Worm (Caenorhabditis elegans): ENCODE measurements around the gene droe-8.

DNA sequence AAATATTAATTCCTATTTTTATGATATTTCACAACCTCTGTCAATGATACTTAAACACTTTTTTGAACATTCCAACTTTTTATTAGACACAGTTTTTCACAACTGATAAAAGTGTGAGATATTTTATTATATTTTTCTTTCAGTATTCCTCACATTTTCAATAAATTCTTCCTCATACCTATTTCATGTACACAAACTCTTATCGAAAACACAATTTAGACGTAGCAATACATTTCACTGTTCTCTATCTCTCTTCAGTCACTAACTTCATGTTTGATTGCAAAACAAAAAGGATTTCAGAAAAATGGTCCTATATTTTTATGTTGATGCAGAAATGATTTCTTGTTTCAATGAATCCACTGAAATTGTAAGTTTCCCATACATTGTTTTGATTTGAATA lies 19.5 kb downstream of the droe-8 start, which contains the start of gene B0507.6:
- TF ChIP-seq nhr-25 (tag; optimal IDR thresholded peaks at IDR 0.05) (no peak), aly-2 (tag; optimal IDR thresholded peaks at IDR 0.05) (no peak), fos-1 (tag; optimal IDR thresholded peaks at IDR 0.05) (no peak), fkh-10 (GFP tag; optimal IDR thresholded peaks at IDR 0.05) (no peak), unc-62 (GFP tag; optimal IDR thresholded peaks at IDR 0.05) (no peak), pha-4 (tag; optimal IDR thresholded peaks at IDR 0.05) (no peak), nhr-11 (tag; optimal IDR thresholded peaks at IDR 0.05) (no peak), sea-2 (GFP tag; optimal IDR thresholded peaks at IDR 0.05) (no peak), ceh-16 (tag; optimal IDR thresholded peaks at IDR 0.05) (no peak)

Measured in whole organism, L3 larva.